Fruit fly (Drosophila melanogaster) whole organism, embryonic: ENCODE measurements around the gene alpha-Est9.
A peak's percentile ranks its signal among the peaks of the same experiment; 100 is the strongest.

Source experiments
- ATbp ChIP-seq: fragments of 200-800 bp; sonication (Bioruptor generic); optimal IDR thresholded peaks from 2 replicates; lab custom pipeline; 2017; ENCODE audit warnings: missing biosample characterization, mild to moderate bottlenecking, missing genetic modification characterization, missing genetic modification reagents
- Adf1 ChIP-seq: fragments of 200-800 bp; sonication (Bioruptor generic); IDR thresholded peaks from 2 replicates; pipeline ENCODE4 v1.3.6; 2022; ENCODE audit warnings: missing biosample characterization, missing genetic modification characterization
- Blimp-1 ChIP-seq: fragments of 200-800 bp; sonication (Bioruptor generic); optimal IDR thresholded peaks from 3 replicates; lab custom pipeline; 2018; ENCODE audit warnings: missing biosample characterization, missing genetic modification characterization, mild to moderate bottlenecking, moderate library complexity, missing genetic modification reagents
- CG11504 ChIP-seq: fragments of 200-800 bp; sonication (Bioruptor generic); optimal IDR thresholded peaks from 3 replicates; lab custom pipeline; 2019; ENCODE audit warnings: missing biosample characterization, mild to moderate bottlenecking, missing genetic modification characterization, moderate library complexity
- CG12155 ChIP-seq: fragments of 200-800 bp; sonication (Bioruptor generic); optimal IDR thresholded peaks from 3 replicates; lab custom pipeline; 2016; ENCODE audit warnings: missing biosample characterization, missing genetic modification characterization
- CG15011 ChIP-seq: fragments of 200-800 bp; sonication (Bioruptor generic); optimal IDR thresholded peaks from 3 replicates; lab custom pipeline; 2018; ENCODE audit warnings: missing biosample characterization, mild to moderate bottlenecking, missing genetic modification characterization
- CG15479 ChIP-seq: fragments of 200-800 bp; sonication (Bioruptor generic); optimal IDR thresholded peaks from 3 replicates; lab custom pipeline; 2019; ENCODE audit warnings: missing biosample characterization, mild to moderate bottlenecking, missing genetic modification characterization, moderate library complexity
- CG16815 ChIP-seq: fragments of 200-800 bp; sonication (Bioruptor generic); optimal IDR thresholded peaks from 3 replicates; lab custom pipeline; 2017; ENCODE audit warnings: missing biosample characterization, mild to moderate bottlenecking, missing genetic modification characterization
- CG16863 ChIP-seq: fragments of 200-800 bp; sonication (Bioruptor generic); optimal IDR thresholded peaks from 3 replicates; lab custom pipeline; 2016; ENCODE audit warnings: missing biosample characterization, missing genetic modification characterization
- CG17612 ChIP-seq: fragments of 200-800 bp; sonication (Bioruptor generic); IDR thresholded peaks from 2 replicates; pipeline ENCODE4 v1.3.6; 2022; ENCODE audit warnings: missing biosample characterization, missing genetic modification characterization
- CG17829 ChIP-seq: fragments of 200-800 bp; optimal IDR thresholded peaks from 2 replicates; lab custom pipeline; 2019; ENCODE audit warnings: missing biosample characterization, mild to moderate bottlenecking, missing genetic modification characterization, moderate library complexity
- CG17912 ChIP-seq: fragments of 200-800 bp; sonication (Bioruptor generic); optimal IDR thresholded peaks from 2 replicates; lab custom pipeline; 2018; ENCODE audit warnings: missing biosample characterization, mild to moderate bottlenecking, missing genetic modification characterization
- CG2120 ChIP-seq: fragments of 200-800 bp; sonication (Bioruptor generic); optimal IDR thresholded peaks from 3 replicates; lab custom pipeline; 2016; ENCODE audit warnings: missing biosample characterization, missing genetic modification characterization
- CG30431 ChIP-seq: fragments of 200-800 bp; sonication (Bioruptor generic); optimal IDR thresholded peaks from 2 replicates; lab custom pipeline; 2017; ENCODE audit warnings: missing biosample characterization, missing genetic modification characterization
- CG4730 ChIP-seq: fragments of 200-800 bp; sonication (Bioruptor generic); IDR thresholded peaks from 2 replicates; pipeline ENCODE4 v1.3.6; 2022; ENCODE audit warnings: missing biosample characterization, missing genetic modification characterization
- CG5245 ChIP-seq: fragments of 200-800 bp; sonication (Bioruptor generic); optimal IDR thresholded peaks from 3 replicates; lab custom pipeline; 2016; ENCODE audit warnings: missing biosample characterization, missing genetic modification characterization
- CG5953 ChIP-seq: fragments of 200-800 bp; sonication (Bioruptor generic); IDR thresholded peaks from 2 replicates; pipeline ENCODE4 v1.3.6; 2022; ENCODE audit warnings: missing biosample characterization, missing genetic modification characterization
- CG6272 ChIP-seq: fragments of 200-800 bp; sonication (Bioruptor generic); IDR thresholded peaks from 2 replicates; pipeline ENCODE4 v1.3.6; 2022; ENCODE audit warnings: missing biosample characterization, missing genetic modification characterization
- CG6654 ChIP-seq: fragments of 200-800 bp; sonication (Bioruptor generic); optimal IDR thresholded peaks from 2 replicates; lab custom pipeline; 2017; ENCODE audit warnings: missing biosample characterization, mild to moderate bottlenecking, missing genetic modification characterization
- CG6765 ChIP-seq: fragments of 200-800 bp; sonication (Bioruptor generic); optimal IDR thresholded peaks from 3 replicates; lab custom pipeline; 2017; ENCODE audit warnings: missing biosample characterization, mild to moderate bottlenecking, missing genetic modification characterization
- CG6854 ChIP-seq: fragments of 200-800 bp; sonication (Bioruptor generic); optimal IDR thresholded peaks from 3 replicates; lab custom pipeline; 2017; ENCODE audit warnings: missing biosample characterization, mild to moderate bottlenecking, missing genetic modification characterization
- CG7963 ChIP-seq: fragments of 200-800 bp; sonication (Bioruptor generic); IDR thresholded peaks from 3 replicates; pipeline ENCODE4 v1.3.6; 2022; ENCODE audit warnings: missing biosample characterization, missing genetic modification characterization; ENCODE audit not compliant: partially characterized antibody
- CG8478 ChIP-seq: fragments of >200 bp; optimal IDR thresholded peaks from 2 replicates; lab custom pipeline; 2018
- CG9609 ChIP-seq: fragments of 200-800 bp; sonication (Bioruptor generic); optimal IDR thresholded peaks from 3 replicates; lab custom pipeline; 2016; ENCODE audit warnings: missing biosample characterization, missing genetic modification characterization
- CHES-1-like ChIP-seq: fragments of 200-800 bp; sonication (Bioruptor generic); optimal IDR thresholded peaks from 2 replicates; lab custom pipeline; 2016; ENCODE audit warnings: missing biosample characterization, missing genetic modification characterization
- Ets65A ChIP-seq: fragments of 200-800 bp; sonication (Bioruptor generic); peaks from one replicate; lab custom pipeline; 2016; ENCODE audit warnings: missing biosample characterization, missing genetic modification characterization
- Gsc ChIP-seq: fragments of 200-800 bp; sonication (Bioruptor generic); IDR thresholded peaks from 2 replicates; pipeline ENCODE4 v1.3.6; 2022; ENCODE audit warnings: missing biosample characterization, missing genetic modification characterization
- HLHmδ ChIP-seq: fragments of 200-800 bp; sonication (Bioruptor generic); optimal IDR thresholded peaks from 2 replicates; lab custom pipeline; 2018; ENCODE audit warnings: missing biosample characterization, mild to moderate bottlenecking, missing genetic modification characterization, moderate library complexity
- Kr ChIP-seq: fragments of 200-800 bp; sonication (Bioruptor generic); optimal IDR thresholded peaks from 2 replicates; lab custom pipeline; 2017; ENCODE audit warnings: missing biosample characterization, mild to moderate bottlenecking, missing genetic modification characterization
- MTF-1 ChIP-seq: fragments of 200-800 bp; sonication (Bioruptor generic); optimal IDR thresholded peaks from 2 replicates; lab custom pipeline; 2018; ENCODE audit warnings: missing biosample characterization, mild to moderate bottlenecking, missing genetic modification characterization, borderline replicate concordance
- Rfx ChIP-seq: fragments of 200-800 bp; sonication (Bioruptor generic); IDR thresholded peaks from 2 replicates; pipeline ENCODE4 v1.3.6; 2022; ENCODE audit warnings: missing biosample characterization, missing genetic modification characterization
- Side ChIP-seq: fragments of 200-800 bp; sonication (Bioruptor generic); optimal IDR thresholded peaks from 2 replicates; lab custom pipeline; 2016; ENCODE audit warnings: missing biosample characterization, missing genetic modification characterization
- Ssrp ChIP-seq: fragments of 200-800 bp; sonication (Bioruptor generic); optimal IDR thresholded peaks from 2 replicates; lab custom pipeline; 2018; ENCODE audit warnings: missing biosample characterization, mild to moderate bottlenecking, missing genetic modification characterization, moderate library complexity
- Trl ChIP-seq, 3 experiments: fragments of >200 bp in 2 of 3; fragments of 200-800 bp in 1 of 3; sonication (Bioruptor generic) in 1 of 3; optimal IDR thresholded peaks; 2 replicates in 1 of 3; 3 replicates in 2 of 3; lab custom pipeline; 2016 to 2017; ENCODE audit warnings: missing biosample characterization in 1 of 3, missing genetic modification characterization in 1 of 3
- bab2 ChIP-seq: fragments of 200-800 bp; sonication (Bioruptor generic); optimal IDR thresholded peaks from 2 replicates; lab custom pipeline; 2016; ENCODE audit warnings: missing biosample characterization, missing genetic modification characterization
- cad ChIP-seq: fragments of >200 bp; optimal IDR thresholded peaks from 2 replicates; lab custom pipeline; 2017; ENCODE audit warnings: missing biosample characterization, missing genetic modification characterization
- corto ChIP-seq: fragments of 200-800 bp; sonication (Bioruptor generic); optimal IDR thresholded peaks from 2 replicates; lab custom pipeline; 2016; ENCODE audit warnings: missing biosample characterization, mild to moderate bottlenecking, missing genetic modification characterization, moderate library complexity
- eve ChIP-seq, 2 experiments: fragments of >200 bp; optimal IDR thresholded peaks; 2 replicates each; lab custom pipeline; 2017; ENCODE audit warnings: missing biosample characterization in 2 of 2, missing genetic modification characterization in 2 of 2
- fd64A ChIP-seq: fragments of 200-800 bp; sonication (Bioruptor generic); optimal IDR thresholded peaks from 3 replicates; lab custom pipeline; 2018; ENCODE audit warnings: missing biosample characterization, mild to moderate bottlenecking, missing genetic modification characterization
- ftz-f1 ChIP-seq: fragments of 200-800 bp; sonication (Bioruptor generic); optimal IDR thresholded peaks from 2 replicates; lab custom pipeline; 2016; ENCODE audit warnings: missing biosample characterization, missing genetic modification characterization
- hbn ChIP-seq: fragments of 200-800 bp; sonication (Bioruptor generic); IDR thresholded peaks from 2 replicates; pipeline ENCODE4 v1.3.6; 2022; ENCODE audit warnings: missing biosample characterization, missing genetic modification characterization; ENCODE audit not compliant: partially characterized antibody
- hth ChIP-seq: fragments of >200 bp; optimal IDR thresholded peaks from 2 replicates; lab custom pipeline; 2017; ENCODE audit warnings: inconsistent platforms
- insv ChIP-seq, 2 experiments: fragments of 200-800 bp; sonication (Bioruptor generic); optimal IDR thresholded peaks; 3 replicates each; lab custom pipeline; 2016 to 2018; ENCODE audit warnings: missing biosample characterization in 2 of 2, missing genetic modification characterization in 2 of 2
- kni ChIP-seq: fragments of 200-800 bp; sonication (Bioruptor generic); optimal IDR thresholded peaks from 3 replicates; lab custom pipeline; 2017; ENCODE audit warnings: mild to moderate bottlenecking, missing biosample characterization, missing genetic modification reagents, missing genetic modification characterization
- luna ChIP-seq: fragments of 200-800 bp; sonication (Bioruptor generic); optimal IDR thresholded peaks from 2 replicates; lab custom pipeline; 2016; ENCODE audit warnings: missing biosample characterization, missing genetic modification characterization
- pfk ChIP-seq: fragments of 200-800 bp; sonication (Bioruptor generic); optimal IDR thresholded peaks from 2 replicates; lab custom pipeline; 2018; ENCODE audit warnings: missing biosample characterization, mild to moderate bottlenecking, missing genetic modification characterization, moderate library complexity
- stwl ChIP-seq: fragments of 200-800 bp; sonication (Bioruptor generic); optimal IDR thresholded peaks from 3 replicates; lab custom pipeline; 2018; ENCODE audit warnings: missing biosample characterization, mild to moderate bottlenecking, missing genetic modification characterization, moderate library complexity
- toy ChIP-seq: fragments of 200-800 bp; sonication (Bioruptor generic); IDR thresholded peaks from 2 replicates; pipeline ENCODE4 v1.3.6; 2022; ENCODE audit warnings: missing biosample characterization, missing genetic modification characterization
- wek ChIP-seq: fragments of 200-800 bp; sonication (Bioruptor generic); optimal IDR thresholded peaks from 3 replicates; lab custom pipeline; 2018; ENCODE audit warnings: missing biosample characterization, mild to moderate bottlenecking, missing genetic modification characterization, moderate library complexity
- wor ChIP-seq: fragments of 200-800 bp; sonication (Bioruptor generic); IDR thresholded peaks from 2 replicates; pipeline ENCODE4 v1.3.6; 2022; ENCODE audit warnings: missing biosample characterization, missing genetic modification characterization
- zen ChIP-seq: fragments of 200-800 bp; sonication (Bioruptor generic); optimal IDR thresholded peaks from 3 replicates; lab custom pipeline; 2018; ENCODE audit warnings: missing biosample characterization, mild to moderate bottlenecking, missing genetic modification characterization, moderate library complexity
- zen2 ChIP-seq: fragments of 200-800 bp; sonication (Bioruptor generic); IDR thresholded peaks from 3 replicates; pipeline ENCODE4 v1.3.6; 2022; ENCODE audit warnings: missing biosample characterization, missing genetic modification characterization; ENCODE audit not compliant: partially characterized antibody

Gene alpha-Est9

DNA sequence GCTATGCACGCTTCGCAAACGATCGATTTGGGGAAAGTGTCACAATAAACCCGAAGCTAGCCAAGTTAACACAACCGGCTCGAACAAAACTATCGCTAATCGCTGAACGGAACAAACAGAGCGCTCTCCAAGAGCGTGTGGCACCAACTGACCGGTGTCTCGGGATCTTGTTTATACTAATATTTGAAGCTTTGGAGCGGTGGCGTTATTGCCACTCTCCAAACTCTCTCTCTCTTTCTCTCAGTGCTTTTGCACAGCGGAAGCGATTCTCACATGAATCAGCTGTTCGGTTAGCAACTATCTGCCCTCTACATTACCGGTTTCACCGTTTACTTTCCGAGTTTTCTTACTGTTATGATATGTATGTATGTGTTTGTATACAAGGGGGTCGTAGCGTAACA lies 13.4 kb downstream of the alpha-Est9 start (continued):
- TF ChIP-seq zen (tag; lab: Kevin White, UChicago) (no peak), CG6854 (no peak), cad (no peak), wor (GFP tag; lab: Robert Waterston, UW) (no peak), toy (GFP tag; lab: Robert Waterston, UW) (no peak), Kr (no peak), luna (GFP tag; lab: Kevin White, UChicago) (no peak), Gsc (GFP tag; lab: Robert Waterston, UW) (no peak), CG30431 (GFP tag; lab: Kevin White, UChicago) (no peak), Ssrp (tag; lab: Kevin White, UChicago) (no peak), Trl (optimal IDR thresholded peaks at IDR 0.05; lab: Kevin White, UChicago) (peak; percentile 71 to 91), Trl (GFP tag; optimal IDR thresholded peaks at IDR 0.05; lab: Kevin White, UChicago) (peak; percentile 19), CG4730 (GFP tag; lab: Robert Waterston, UW) (no peak), Rfx (GFP tag; lab: Robert Waterston, UW) (peak; percentile 29; the same call in 1 of the 2 replicates), CG2120 (GFP tag; lab: Kevin White, UChicago) (no peak), CG5953 (GFP tag; lab: Robert Waterston, UW) (no peak), CG17912 (GFP tag; lab: Kevin White, UChicago) (no peak), Blimp-1 (GFP tag; lab: Kevin White, UChicago) (peak; percentile 87), wek (no peak), Side (no peak), fd64A (GFP tag; lab: Kevin White, UChicago) (no peak), zen2 (GFP tag; lab: Robert Waterston, UW) (peak; percentile 29; the same call in 1 of the 3 replicates), Ets65A (GFP tag; lab: Kevin White, UChicago) (no peak), CG11504 (tag; lab: Kevin White, UChicago) (no peak), corto (GFP tag; lab: Kevin White, UChicago) (no peak), CG17829 (tag; lab: Kevin White, UChicago) (no peak), eve (GFP tag; optimal IDR thresholded peaks at IDR 0.05; lab: Kevin White, UChicago) (no peak), CG7963 (GFP tag; lab: Robert Waterston, UW) (no peak), CHES-1-like (GFP tag; lab: Kevin White, UChicago) (no peak), bab2 (GFP tag; lab: Kevin White, UChicago) (no peak), hbn (GFP tag; lab: Robert Waterston, UW) (no peak), CG15479 (no peak), HLHmδ (GFP tag; lab: Kevin White, UChicago) (no peak), MTF-1 (GFP tag; lab: Kevin White, UChicago) (no peak), CG17612 (GFP tag; lab: Robert Waterston, UW) (no peak), pfk (GFP tag; lab: Kevin White, UChicago) (peak; percentile 22), ftz-f1 (no peak), kni (GFP tag; lab: Kevin White, UChicago) (peak; percentile 74), CG5245 (GFP tag; lab: Kevin White, UChicago) (no peak), CG6765 (GFP tag; lab: Kevin White, UChicago) (no peak), CG8478 (lab: Kevin White, UChicago) (no peak), hth (no peak), CG6654 (no peak), CG6272 (no peak), CG9609 (GFP tag; lab: Kevin White, UChicago) (no peak), stwl (tag; lab: Kevin White, UChicago) (no peak), insv (GFP tag; optimal IDR thresholded peaks at IDR 0.05; lab: Kevin White, UChicago) (no peak), CG15011 (GFP tag; lab: Kevin White, UChicago) (no peak), CG12155 (GFP tag; lab: Kevin White, UChicago) (no peak), ATbp (no peak), CG16863 (GFP tag; lab: Kevin White, UChicago) (no peak), CG16815 (GFP tag; lab: Kevin White, UChicago) (no peak), Adf1 (GFP tag; lab: Robert Waterston, UW) (no peak; the same call in 1 of the 2 replicates)
